Fruit fly (Drosophila melanogaster): Measurements from ENCODE around the gene CG42780.

CG42780 gene

dm6 chrX:7291850-7292499 lies 40.0 kb downstream of the CG42780 start (continued):
- TF ChIP-seq CG2120 (GFP tag; optimal IDR thresholded peaks at IDR 0.05) (peak; percentile 2), CG2712 (tag; optimal IDR thresholded peaks at IDR 0.05) (peak; percentile 90), CG13296 (GFP tag; optimal IDR thresholded peaks at IDR 0.05) (peak; percentile 41), Mad (GFP tag; optimal IDR thresholded peaks at IDR 0.05) (peak; percentile 77), Jarid2 (GFP tag; optimal IDR thresholded peaks at IDR 0.05) (peak; percentile 26), Hr39 (optimal IDR thresholded peaks at IDR 0.05) (no peak), CG6272 (GFP tag; IDR thresholded peaks at IDR 0.05) (peak; percentile 56; the same call in 1 of the 2 replicates), NK7.1 (GFP tag; optimal IDR thresholded peaks at IDR 0.05) (peak; percentile 56), CG15073 (GFP tag; optimal IDR thresholded peaks at IDR 0.05) (peak; percentile 20), CG11085 (GFP tag; IDR thresholded peaks at IDR 0.05) (no peak), CG9817 (tag; optimal IDR thresholded peaks at IDR 0.05) (peak; percentile 57), CG10462 (GFP tag; optimal IDR thresholded peaks at IDR 0.05) (peak; percentile 74), CG17912 (GFP tag; optimal IDR thresholded peaks at IDR 0.05) (no peak), shn (GFP tag; optimal IDR thresholded peaks at IDR 0.05) (peak; percentile 26), lbe (GFP tag; optimal IDR thresholded peaks at IDR 0.05) (peak; percentile 58), br (optimal IDR thresholded peaks at IDR 0.05) (no peak), org-1 (GFP tag; optimal IDR thresholded peaks at IDR 0.05) (peak; percentile 58), dimm (GFP tag; IDR thresholded peaks at IDR 0.05) (no peak), CG10565 (GFP tag; optimal IDR thresholded peaks at IDR 0.05) (peak; percentile 41), usp (GFP tag; optimal IDR thresholded peaks at IDR 0.05) (no peak), Blimp-1 (GFP tag; optimal IDR thresholded peaks at IDR 0.05) (peak; percentile 84), sim (GFP tag; IDR thresholded peaks at IDR 0.05) (peak; percentile 66; the same call in 1 of the 2 replicates), pb (GFP tag; optimal IDR thresholded peaks at IDR 0.05) (no peak), Poxn (GFP tag; IDR thresholded peaks at IDR 0.05) (no peak), Oli (tag; optimal IDR thresholded peaks at IDR 0.05) (peak; percentile 80), sima (GFP tag; optimal IDR thresholded peaks at IDR 0.05) (no peak), GATAe (GFP tag; conservative IDR thresholded peaks at IDR 0.05) (no peak), CG8359 (GFP tag; optimal IDR thresholded peaks at IDR 0.05; ENCODE audit: borderline replicate concordance) (peak; percentile 20), sens (GFP tag) (peak; percentile 94), pita (GFP tag; optimal IDR thresholded peaks at IDR 0.05) (no peak), CG15269 (tag; optimal IDR thresholded peaks at IDR 0.05) (peak; percentile 65), CG6175 (GFP tag; IDR thresholded peaks at IDR 0.05) (no peak), vnd (GFP tag; IDR thresholded peaks at IDR 0.05; ENCODE audit: partially characterized antibody) (no peak), ERR (GFP tag; optimal IDR thresholded peaks at IDR 0.05) (no peak), CG17802 (tag; optimal IDR thresholded peaks at IDR 0.05) (peak; percentile 46), chm (GFP tag; IDR thresholded peaks at IDR 0.05) (peak; percentile 80; the same call in 1 of the 2 replicates), CkIIα-i1 (GFP tag; IDR thresholded peaks at IDR 0.05) (no peak), her (GFP tag; optimal IDR thresholded peaks at IDR 0.05) (no peak), cad (GFP tag; optimal IDR thresholded peaks at IDR 0.05) (no peak), prd (optimal IDR thresholded peaks at IDR 0.05) (no peak), prd (GFP tag; IDR thresholded peaks at IDR 0.05) (peak; percentile 86), CG3065 (GFP tag; optimal IDR thresholded peaks at IDR 0.05) (peak; percentile 50), Sry-β (GFP tag; optimal IDR thresholded peaks at IDR 0.05) (peak; percentile 36), NfI (GFP tag; optimal IDR thresholded peaks at IDR 0.05) (peak; percentile 21), Dfd (GFP tag; optimal IDR thresholded peaks at IDR 0.05) (no peak), Tbp (GFP tag; optimal IDR thresholded peaks at IDR 0.05) (no peak), insv (GFP tag; optimal IDR thresholded peaks at IDR 0.05) (no peak), CG4328 (GFP tag; optimal IDR thresholded peaks at IDR 0.05) (peak; percentile 48), NFAT (GFP tag; IDR thresholded peaks at IDR 0.05) (no peak), dan (GFP tag; IDR thresholded peaks at IDR 0.05) (peak; percentile 72; the same call in 1 of the 2 replicates), CG4424 (GFP tag; optimal IDR thresholded peaks at IDR 0.05) (peak; percentile 87), Aef1 (GFP tag; IDR thresholded peaks at IDR 0.05) (no peak)
